Worm (Caenorhabditis elegans) whole organism, mixed stage, embryonic: ENCODE measurements around the gene Y45G5AM.3.

ENCODE experiments used
- M03D4.4 ChIP-seq: sonication (generic microtip); optimal IDR thresholded peaks from 2 replicates; lab custom pipeline; 2017; ENCODE audit warnings: mild to moderate bottlenecking, missing genetic modification characterization, missing compliant biosample characterization
- ces-1 ChIP-seq: fragments of 150-350 bp; optimal IDR thresholded peaks from 2 replicates; lab custom pipeline; 2014; ENCODE audit warnings: missing biosample characterization, missing genetic modification reagents, missing genetic modification characterization
- elt-3 ChIP-seq: fragments of 150-350 bp; optimal IDR thresholded peaks from 2 replicates; lab custom pipeline; 2014; ENCODE audit warnings: missing biosample characterization, missing genetic modification characterization
- nhr-12 ChIP-seq: fragments of 150-350 bp; optimal IDR thresholded peaks from 2 replicates; lab custom pipeline; 2014; ENCODE audit warnings: missing biosample characterization, missing genetic modification characterization
- nhr-237 ChIP-seq: fragments of 150-350 bp; optimal IDR thresholded peaks from 2 replicates; lab custom pipeline; 2014; ENCODE audit warnings: missing biosample characterization, missing genetic modification characterization
- nhr-28 ChIP-seq: fragments of 150-350 bp; optimal IDR thresholded peaks from 2 replicates; lab custom pipeline; 2014; ENCODE audit warnings: missing biosample characterization, missing genetic modification characterization
- nhr-76 ChIP-seq: sonication (generic microtip); optimal IDR thresholded peaks from 2 replicates; lab custom pipeline; 2017; ENCODE audit warnings: missing biosample characterization, missing genetic modification characterization
- snpc-4 ChIP-seq: fragments of 150-350 bp; optimal IDR thresholded peaks from 2 replicates; lab custom pipeline; 2014; ENCODE audit warnings: missing biosample characterization, missing genetic modification characterization
- unc-39 ChIP-seq: fragments of 150-350 bp; optimal IDR thresholded peaks from 2 replicates; lab custom pipeline; 2014; ENCODE audit warnings: missing biosample characterization, missing genetic modification characterization
- unc-62 ChIP-seq: fragments of 150-350 bp; optimal IDR thresholded peaks from 2 replicates; lab custom pipeline; 2014; ENCODE audit warnings: missing biosample characterization, missing genetic modification reagents, missing genetic modification characterization

ce11 chrV:4114627-4115026, 49.7 kb upstream of the Y45G5AM.3 start, which contains the start of gene srw-133:
- TF ChIP-seq unc-62 (GFP tag; lab: Kevin White, UChicago), result no peak
- TF ChIP-seq ces-1 (GFP tag; lab: Kevin White, UChicago), result no peak
- no peak for TF ChIP-seq unc-39 (tag; lab: Kevin White, UChicago)
- no peak for TF ChIP-seq M03D4.4 (tag; lab: Kevin White, UChicago)
- no peak for TF ChIP-seq nhr-237 (tag; lab: Kevin White, UChicago)
- no peak for TF ChIP-seq nhr-76 (tag; lab: Kevin White, UChicago)
- no peak for TF ChIP-seq nhr-12 (tag; lab: Kevin White, UChicago)
- TF ChIP-seq nhr-28 (tag; lab: Kevin White, UChicago), result no peak
- no peak for TF ChIP-seq elt-3 (tag; lab: Kevin White, UChicago)
- no peak for TF ChIP-seq snpc-4 (tag; lab: Kevin White, UChicago)
